Worm (Caenorhabditis elegans) whole organism, young adult: ENCODE results near the gene clec-135.
A peak's percentile ranks its signal among the peaks of the same experiment; 100 is the strongest.

Experiments used
- B0261.1 ChIP-seq: sonication (generic microtip); optimal IDR thresholded peaks from 2 replicates; lab custom pipeline; 2016; ENCODE audit warnings: mild to moderate bottlenecking, missing genetic modification characterization, moderate library complexity, missing compliant biosample characterization
- B0336.3 ChIP-seq: fragments of 200-800 bp; sonication (Bioruptor generic); IDR thresholded peaks from 2 replicates; pipeline ENCODE4 v1.3.6; 2022; ENCODE audit warnings: missing genetic modification characterization, missing compliant biosample characterization
- C06A6.2 ChIP-seq: fragments of 200-800 bp; sonication (Bioruptor generic); conservative IDR thresholded peaks from 2 replicates; pipeline ENCODE4 v1.3.6; 2022; ENCODE audit warnings: missing genetic modification characterization, missing compliant biosample characterization
- F33H1.4 ChIP-seq: fragments of 200-800 bp; sonication (Bioruptor generic); IDR thresholded peaks from 2 replicates; pipeline ENCODE4 v1.3.6; 2022; ENCODE audit warnings: missing genetic modification reagents, missing genetic modification characterization, missing compliant biosample characterization
- F37B4.10 ChIP-seq: fragments of 200-800 bp; sonication (Bioruptor generic); IDR thresholded peaks from 2 replicates; pipeline ENCODE4 v1.3.6; 2022; ENCODE audit warnings: missing genetic modification characterization, missing compliant biosample characterization
- F39B2.1 ChIP-seq: fragments of 200-800 bp; sonication (Bioruptor generic); IDR thresholded peaks from 2 replicates; pipeline ENCODE4 v1.3.6; 2022; ENCODE audit warnings: missing genetic modification reagents, missing genetic modification characterization, missing compliant biosample characterization
- K11D2.4 ChIP-seq: fragments of 200-800 bp; sonication (Bioruptor generic); IDR thresholded peaks from 2 replicates; pipeline ENCODE4 v1.3.6; 2022; ENCODE audit warnings: missing genetic modification reagents, missing genetic modification characterization, missing compliant biosample characterization
- K12H6.12 ChIP-seq: fragments of 200-800 bp; sonication (Bioruptor generic); optimal IDR thresholded peaks from 2 replicates; lab custom pipeline; 2018; ENCODE audit warnings: mild to moderate bottlenecking, missing genetic modification characterization, missing compliant biosample characterization
- T26A5.8 ChIP-seq: sonication (generic microtip); optimal IDR thresholded peaks from 2 replicates; lab custom pipeline; 2016; ENCODE audit warnings: missing genetic modification characterization, missing compliant biosample characterization
- Y53G8AR.9 ChIP-seq: fragments of 200-800 bp; sonication (Bioruptor generic); conservative IDR thresholded peaks from 2 replicates; pipeline ENCODE4 v1.3.6; 2022; ENCODE audit warnings: missing genetic modification reagents, missing genetic modification characterization, missing compliant biosample characterization
- Y67H2A.10 ChIP-seq: fragments of 200-800 bp; sonication (Bioruptor generic); conservative IDR thresholded peaks from 2 replicates; pipeline ENCODE4 v1.3.6; 2022; ENCODE audit warnings: missing genetic modification reagents, missing genetic modification characterization, missing compliant biosample characterization
- Y79H2A.3 ChIP-seq: fragments of 200-800 bp; sonication (Bioruptor generic); conservative IDR thresholded peaks from 2 replicates; pipeline ENCODE4 v1.3.6; 2022; ENCODE audit warnings: missing genetic modification reagents, missing genetic modification characterization, missing compliant biosample characterization
- ZK185.1 ChIP-seq: sonication (generic microtip); optimal IDR thresholded peaks from 2 replicates; lab custom pipeline; 2016; ENCODE audit warnings: mild to moderate bottlenecking, missing genetic modification characterization, missing compliant biosample characterization; ENCODE audit not compliant: poor library complexity, severe bottlenecking
- ama-1 ChIP-seq, 3 experiments: fragments of 150-350 bp in 1 of 3; sonication (generic microtip) in 2 of 3; optimal IDR thresholded peaks; 2 replicates each; lab custom pipeline; 2014 to 2018; ENCODE audit warnings: missing biosample characterization in 2 of 3, missing genetic modification characterization in 2 of 3, missing genetic modification reagents in 2 of 3
- aptf-2 ChIP-seq: fragments of 200-800 bp; sonication (Bioruptor generic); conservative IDR thresholded peaks from 2 replicates; pipeline ENCODE4 v1.3.6; 2022; ENCODE audit warnings: missing genetic modification reagents, missing genetic modification characterization, missing compliant biosample characterization
- aptf-3 ChIP-seq: fragments of 200-800 bp; sonication (Bioruptor generic); IDR thresholded peaks from 2 replicates; pipeline ENCODE4 v1.3.6; 2022; ENCODE audit warnings: missing genetic modification characterization, missing compliant biosample characterization
- atf-7 ChIP-seq: sonication (generic microtip); optimal IDR thresholded peaks from 2 replicates; lab custom pipeline; 2017; ENCODE audit warnings: mild to moderate bottlenecking, missing genetic modification characterization, missing compliant biosample characterization
- attf-5 ChIP-seq: fragments of 200-800 bp; sonication (Bioruptor generic); optimal IDR thresholded peaks from 2 replicates; lab custom pipeline; 2018; ENCODE audit warnings: mild to moderate bottlenecking, missing genetic modification characterization, missing compliant biosample characterization
- bed-2 ChIP-seq: fragments of 200-800 bp; sonication (Bioruptor generic); IDR thresholded peaks from 2 replicates; pipeline ENCODE4 v1.3.6; 2022; ENCODE audit warnings: missing genetic modification reagents, missing genetic modification characterization, missing compliant biosample characterization
- ceh-100 ChIP-seq: fragments of 200-800 bp; sonication (Bioruptor generic); IDR thresholded peaks from 2 replicates; pipeline ENCODE4 v1.3.6; 2022; ENCODE audit warnings: missing genetic modification reagents, missing genetic modification characterization, missing compliant biosample characterization
- ceh-40 ChIP-seq: fragments of 200-800 bp; sonication (Bioruptor generic); IDR thresholded peaks from 2 replicates; pipeline ENCODE4 v1.3.6; 2022; ENCODE audit warnings: missing genetic modification characterization, missing compliant biosample characterization
- ceh-58 ChIP-seq: fragments of 200-800 bp; sonication (Bioruptor generic); IDR thresholded peaks from 2 replicates; pipeline ENCODE4 v1.3.6; 2022; ENCODE audit warnings: missing genetic modification characterization, missing compliant biosample characterization
- dox-1 ChIP-seq: fragments of 200-800 bp; sonication (Bioruptor generic); IDR thresholded peaks from 2 replicates; pipeline ENCODE4 v1.3.6; 2022; ENCODE audit warnings: missing genetic modification reagents, missing genetic modification characterization, missing compliant biosample characterization
- egrh-3 ChIP-seq: fragments of 200-800 bp; sonication (Bioruptor generic); IDR thresholded peaks from 2 replicates; pipeline ENCODE4 v1.3.6; 2022; ENCODE audit warnings: missing genetic modification reagents, missing genetic modification characterization, missing compliant biosample characterization
- him-1 ChIP-seq: sonication (generic microtip); optimal IDR thresholded peaks from 2 replicates; lab custom pipeline; 2016; ENCODE audit warnings: missing genotype, missing genetic modification reagents, missing genetic modification characterization, missing compliant biosample characterization
- hlh-26 ChIP-seq: fragments of 200-800 bp; sonication (Bioruptor generic); conservative IDR thresholded peaks from 2 replicates; pipeline ENCODE4 v1.3.6; 2022; ENCODE audit warnings: missing genetic modification reagents, missing genetic modification characterization, missing compliant biosample characterization
- lag-1 ChIP-seq: fragments of 200-800 bp; sonication (Bioruptor generic); IDR thresholded peaks from 2 replicates; pipeline ENCODE4 v1.3.6; 2022; ENCODE audit warnings: missing genetic modification reagents, missing genetic modification characterization, missing compliant biosample characterization
- let-526 ChIP-seq: fragments of 200-800 bp; sonication (Bioruptor generic); IDR thresholded peaks from 2 replicates; pipeline ENCODE4 v1.3.6; 2022; ENCODE audit warnings: missing genetic modification reagents, missing genetic modification characterization, missing compliant biosample characterization
- lin-35 ChIP-seq, 3 experiments: fragments of 150-350 bp in 2 of 3; sonication (generic microtip) in 1 of 3; optimal IDR thresholded peaks; 2 replicates each; lab custom pipeline; 2014 to 2018; ENCODE audit warnings: missing biosample characterization in 3 of 3, missing genetic modification characterization in 3 of 3, missing genetic modification reagents in 3 of 3
- lsl-1 ChIP-seq: fragments of 200-800 bp; sonication (Bioruptor generic); optimal IDR thresholded peaks from 2 replicates; lab custom pipeline; 2018; ENCODE audit warnings: mild to moderate bottlenecking, missing genetic modification characterization, moderate library complexity, missing compliant biosample characterization
- madf-3 ChIP-seq: fragments of 200-800 bp; sonication (Bioruptor generic); IDR thresholded peaks from 2 replicates; pipeline ENCODE4 v1.3.6; 2022; ENCODE audit warnings: missing genetic modification reagents, missing genetic modification characterization, missing compliant biosample characterization
- madf-6 ChIP-seq: fragments of 200-800 bp; sonication (Bioruptor generic); IDR thresholded peaks from 2 replicates; pipeline ENCODE4 v1.3.6; 2022; ENCODE audit warnings: missing genetic modification reagents, missing genetic modification characterization, missing compliant biosample characterization
- madf-8 ChIP-seq: fragments of 200-800 bp; sonication (Bioruptor generic); conservative IDR thresholded peaks from 2 replicates; pipeline ENCODE4 v1.3.6; 2022; ENCODE audit warnings: missing genetic modification reagents, missing genetic modification characterization, missing compliant biosample characterization
- mel-28 ChIP-seq: sonication (generic microtip); optimal IDR thresholded peaks from 2 replicates; lab custom pipeline; 2016; ENCODE audit warnings: borderline replicate concordance, mild to moderate bottlenecking, missing genetic modification characterization, missing compliant biosample characterization
- nfya-1 ChIP-seq: sonication (generic microtip); optimal IDR thresholded peaks from 2 replicates; lab custom pipeline; 2017; ENCODE audit warnings: antibody characterized with exemption, missing compliant biosample characterization, missing genetic modification characterization, borderline replicate concordance; ENCODE audit not compliant: insufficient read depth
- nfyb-1 ChIP-seq: fragments of 200-800 bp; sonication (Bioruptor generic); IDR thresholded peaks from 2 replicates; pipeline ENCODE4 v1.3.6; 2022; ENCODE audit warnings: missing genetic modification reagents, missing genetic modification characterization, missing compliant biosample characterization
- nhr-120 ChIP-seq: fragments of 200-800 bp; sonication (Bioruptor generic); IDR thresholded peaks from 2 replicates; pipeline ENCODE4 v1.3.6; 2022; ENCODE audit warnings: missing genetic modification characterization, missing compliant biosample characterization
- pbrm-1 ChIP-seq: fragments of 200-800 bp; sonication (Bioruptor generic); IDR thresholded peaks from 2 replicates; pipeline ENCODE4 v1.3.6; 2022; ENCODE audit warnings: missing genetic modification reagents, missing genetic modification characterization, missing compliant biosample characterization
- rec-8 ChIP-seq, 2 experiments: sonication (generic microtip); optimal IDR thresholded peaks; 2 replicates each; lab custom pipeline; 2016; ENCODE audit warnings: mild to moderate bottlenecking in 2 of 2, missing genetic modification characterization in 2 of 2, missing genetic modification reagents in 2 of 2, missing genotype in 2 of 2, missing biosample characterization in 1 of 2, missing compliant biosample characterization in 1 of 2, moderate library complexity in 1 of 2
- snpc-1.1 ChIP-seq: sonication (generic microtip); optimal IDR thresholded peaks from 2 replicates; lab custom pipeline; 2017; ENCODE audit warnings: missing genetic modification characterization, mild to moderate bottlenecking, missing compliant biosample characterization, antibody characterized with exemption, moderate library complexity, missing genotype, missing genetic modification reagents; ENCODE audit not compliant: insufficient read depth
- snpc-1.3 ChIP-seq: sonication (generic microtip); optimal IDR thresholded peaks from 2 replicates; lab custom pipeline; 2017; ENCODE audit warnings: missing genetic modification characterization, mild to moderate bottlenecking, missing compliant biosample characterization, antibody characterized with exemption, moderate library complexity, missing genotype, missing genetic modification reagents; ENCODE audit not compliant: insufficient read depth
- tbp1 ChIP-seq: fragments of 200-800 bp; sonication (Bioruptor generic); optimal IDR thresholded peaks from 2 replicates; lab custom pipeline; 2018; ENCODE audit warnings: mild to moderate bottlenecking, missing genetic modification characterization, missing compliant biosample characterization
- tlf-1 ChIP-seq: fragments of 200-800 bp; sonication (Bioruptor generic); optimal IDR thresholded peaks from 2 replicates; lab custom pipeline; 2018; ENCODE audit warnings: mild to moderate bottlenecking, missing genetic modification characterization, missing compliant biosample characterization
- unc-130 ChIP-seq: sonication (generic microtip); optimal IDR thresholded peaks from 2 replicates; lab custom pipeline; 2016; ENCODE audit warnings: missing genetic modification reagents, missing genetic modification characterization, missing compliant biosample characterization
- unc-62 ChIP-seq: fragments of 150-350 bp; optimal IDR thresholded peaks from 2 replicates; lab custom pipeline; 2014; ENCODE audit warnings: missing biosample characterization, missing genetic modification reagents, missing genetic modification characterization
- ztf-26 ChIP-seq: sonication (generic microtip); optimal IDR thresholded peaks from 2 replicates; lab custom pipeline; 2017; ENCODE audit warnings: missing genetic modification characterization, missing compliant biosample characterization
- ztf-3 ChIP-seq: fragments of 200-800 bp; sonication (Bioruptor generic); optimal IDR thresholded peaks from 2 replicates; lab custom pipeline; 2018; ENCODE audit warnings: mild to moderate bottlenecking, missing genetic modification characterization, missing compliant biosample characterization

clec-135 gene

ce11 chrII:4226598-4227096, 31.9 kb downstream of the clec-135 start, which contains the start of gene C16A11.4 (continued):
- TF ChIP-seq nfyb-1 (no peak), ama-1 (optimal IDR thresholded peaks at IDR 0.05; lab: Kevin White, UChicago) (no peak), ama-1 (GFP tag; optimal IDR thresholded peaks at IDR 0.05; lab: Kevin White, UChicago) (no peak), ceh-100 (GFP tag; lab: Robert Waterston, UW) (no peak), nfya-1 (tag; lab: Kevin White, UChicago) (no peak), unc-130 (no peak), madf-8 (peak; percentile 55), nhr-120 (GFP tag; lab: Robert Waterston, UW) (no peak), tbp1 (GFP tag; lab: Kevin White, UChicago) (no peak), tlf-1 (GFP tag; lab: Kevin White, UChicago) (no peak), aptf-2 (GFP tag; lab: Robert Waterston, UW) (no peak), rec-8 (tag; optimal IDR thresholded peaks at IDR 0.05; lab: Kevin White, UChicago) (no peak), dox-1 (GFP tag; lab: Robert Waterston, UW) (peak; percentile 6; the same call in 1 of the 2 replicates), ztf-26 (tag; lab: Kevin White, UChicago) (no peak), let-526 (GFP tag; lab: Robert Waterston, UW) (no peak), egrh-3 (GFP tag; lab: Robert Waterston, UW) (no peak), Y53G8AR.9 (no peak), madf-6 (GFP tag; lab: Robert Waterston, UW) (peak; percentile 86), F33H1.4 (GFP tag; lab: Robert Waterston, UW) (peak; percentile 86), pbrm-1 (no peak), attf-5 (GFP tag; lab: Kevin White, UChicago) (no peak), lsl-1 (peak; percentile 84), madf-3 (GFP tag; lab: Robert Waterston, UW) (no peak), K12H6.12 (tag; lab: Kevin White, UChicago) (no peak), B0336.3 (GFP tag; lab: Robert Waterston, UW) (no peak), Y67H2A.10 (no peak), B0261.1 (tag; lab: Kevin White, UChicago) (no peak), bed-2 (no peak), snpc-1.3 (peak; percentile 38), ZK185.1 (tag; lab: Kevin White, UChicago) (no peak), hlh-26 (GFP tag; lab: Robert Waterston, UW) (no peak), ceh-58 (GFP tag; lab: Robert Waterston, UW) (no peak), Y79H2A.3 (GFP tag; lab: Robert Waterston, UW) (no peak), F37B4.10 (GFP tag; lab: Robert Waterston, UW) (no peak), snpc-1.1 (no peak), ceh-40 (no peak)

DNA sequence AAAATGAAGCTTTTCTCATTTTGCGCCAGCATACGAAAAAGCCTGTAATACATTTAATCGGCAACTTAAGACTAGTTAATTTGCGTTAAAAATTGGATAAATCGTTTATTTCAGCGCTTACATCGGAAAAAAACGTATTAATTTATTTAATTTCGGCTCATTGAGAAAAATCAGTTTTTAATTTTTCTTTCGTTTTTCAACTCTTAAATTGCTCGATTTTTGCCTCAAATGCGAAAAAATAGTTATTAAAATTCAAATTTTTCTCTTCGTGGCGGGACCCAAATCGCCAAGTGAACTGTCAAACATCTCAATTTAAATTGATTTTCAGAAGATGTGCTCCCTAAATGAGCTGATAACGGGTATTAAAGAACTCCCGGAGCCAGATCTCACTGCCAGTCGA, 35.6 kb downstream of the clec-135 start, which contains the start of gene C16A11.5:
C16A11.5 (plus strand) TSS at position 323 of the 400 bp plus-strand sequence.
- TF ChIP-seq tbp1 (GFP tag; lab: Kevin White, UChicago): no peak
- no peak for TF ChIP-seq C06A6.2 (GFP tag; lab: Robert Waterston, UW)
- no peak for TF ChIP-seq ztf-3 (GFP tag; lab: Kevin White, UChicago)
- TF ChIP-seq lag-1 (GFP tag; lab: Robert Waterston, UW): no peak
- no peak for TF ChIP-seq madf-3 (GFP tag; lab: Robert Waterston, UW)
- TF ChIP-seq F37B4.10 (GFP tag; lab: Robert Waterston, UW): no peak
- TF ChIP-seq lin-35 (GFP tag; optimal IDR thresholded peaks at IDR 0.05; lab: Kevin White, UChicago): no peak
- no peak for TF ChIP-seq F39B2.1
- TF ChIP-seq unc-62: no peak
- no peak for TF ChIP-seq mel-28 (tag; lab: Kevin White, UChicago)
- no peak for TF ChIP-seq madf-8
- TF ChIP-seq ztf-26 (tag; lab: Kevin White, UChicago): no peak
- no peak for TF ChIP-seq attf-5 (GFP tag; lab: Kevin White, UChicago)
- TF ChIP-seq T26A5.8 (tag; lab: Kevin White, UChicago): no peak
- no peak for TF ChIP-seq egrh-3 (GFP tag; lab: Robert Waterston, UW)
- no peak for TF ChIP-seq him-1 (tag; lab: Kevin White, UChicago)
- no peak for TF ChIP-seq aptf-3 (GFP tag; lab: Robert Waterston, UW)
- no peak for TF ChIP-seq K11D2.4 (GFP tag; lab: Robert Waterston, UW)
- TF ChIP-seq atf-7 (tag; lab: Kevin White, UChicago): no peak
